Worm (Caenorhabditis elegans) whole organism, L4/young adult: Measurements from ENCODE around the gene dhp-2.

Experiments used
- W03F9.2 ChIP-seq: fragments of 150-350 bp; optimal IDR thresholded peaks from 2 replicates; lab custom pipeline; 2014; ENCODE audit warnings: missing biosample characterization, missing genetic modification characterization
- dao-5 ChIP-seq: sonication (generic microtip); optimal IDR thresholded peaks from 2 replicates; lab custom pipeline; 2016; ENCODE audit warnings: missing genotype, missing genetic modification characterization, moderate library complexity, missing compliant biosample characterization
- him-1 ChIP-seq: sonication (generic microtip); optimal IDR thresholded peaks from 2 replicates; lab custom pipeline; 2016; ENCODE audit warnings: missing genotype, missing genetic modification reagents, missing genetic modification characterization, missing compliant biosample characterization

- no peak for TF ChIP-seq him-1 (tag; lab: Kevin White, UChicago)
- no peak for TF ChIP-seq dao-5 (tag; lab: Kevin White, UChicago)
- no peak for TF ChIP-seq W03F9.2
Measured at ce11 chrIV:10027566-10027965, 49.6 kb downstream of the dhp-2 start, which contains the start of gene gipc-2.
